Fruit fly (Drosophila melanogaster): ENCODE data around the gene Srp68.

Gene Srp68

dm6 chr3L:9023627-9024026, 48.8 kb downstream of the Srp68 start (continued):
- no peak for TF ChIP-seq en (GFP tag; optimal IDR thresholded peaks at IDR 0.05)
- TF ChIP-seq fru (optimal IDR thresholded peaks at IDR 0.05): no peak
- no peak for TF ChIP-seq amos (GFP tag; IDR thresholded peaks at IDR 0.05; ENCODE audit: partially characterized antibody)
- peak; percentile 65 for TF ChIP-seq CG4424 (GFP tag; optimal IDR thresholded peaks at IDR 0.05)
- TF ChIP-seq Ets65A (GFP tag): peak; percentile 96
- TF ChIP-seq CG15514 (GFP tag; optimal IDR thresholded peaks at IDR 0.05): no peak
- no peak for TF ChIP-seq da (GFP tag; optimal IDR thresholded peaks at IDR 0.05)
- TF ChIP-seq CkIIα-i1 (GFP tag; IDR thresholded peaks at IDR 0.05): no peak
- peak; percentile 87 for TF ChIP-seq ac (GFP tag; optimal IDR thresholded peaks at IDR 0.05)
- no peak for TF ChIP-seq ttk (GFP tag; IDR thresholded peaks at IDR 0.05)
- peak; percentile 53 for TF ChIP-seq CG1792 (GFP tag; optimal IDR thresholded peaks at IDR 0.05)
- TF ChIP-seq CG11093 (GFP tag; IDR thresholded peaks at IDR 0.05): no peak; the same call in 2 of the 3 replicates
- TF ChIP-seq ato (GFP tag; IDR thresholded peaks at IDR 0.05; ENCODE audit: partially characterized antibody): no peak
- peak; percentile 71 for TF ChIP-seq CG6689 (GFP tag; IDR thresholded peaks at IDR 0.05)
- peak in 1 of 2 experiments; percentile 42 for TF ChIP-seq Eip74EF (GFP tag; optimal IDR thresholded peaks at IDR 0.05)
- no peak for TF ChIP-seq CG31365 (tag; optimal IDR thresholded peaks at IDR 0.05)
- TF ChIP-seq C15 (GFP tag; IDR thresholded peaks at IDR 0.05): 0 out of 3 replicates have a peak, but pooled peaks have one; percentile 18
- no peak for TF ChIP-seq CG34376 (GFP tag; optimal IDR thresholded peaks at IDR 0.05)
- TF ChIP-seq Sox100B (GFP tag; optimal IDR thresholded peaks at IDR 0.05): peak; percentile 26
- peak; percentile 58 for TF ChIP-seq CG9609 (GFP tag; optimal IDR thresholded peaks at IDR 0.05)
- TF ChIP-seq shn (GFP tag; optimal IDR thresholded peaks at IDR 0.05): peak; percentile 24
- peak; percentile 60 for TF ChIP-seq CG16863 (GFP tag; optimal IDR thresholded peaks at IDR 0.05)
- no peak for TF ChIP-seq Fer1 (GFP tag; optimal IDR thresholded peaks at IDR 0.05)
- TF ChIP-seq gcm (GFP tag; optimal IDR thresholded peaks at IDR 0.05): peak; percentile 51
- TF ChIP-seq lilli (GFP tag; optimal IDR thresholded peaks at IDR 0.05): peak; percentile 73
- TF ChIP-seq aop (GFP tag; IDR thresholded peaks at IDR 0.05): no peak
- peak; percentile 24; the same call in 1 of the 2 replicates for TF ChIP-seq esg (GFP tag; conservative IDR thresholded peaks at IDR 0.05)
- no peak for TF ChIP-seq yki (optimal IDR thresholded peaks at IDR 0.05)
- TF ChIP-seq zfh2 (GFP tag; optimal IDR thresholded peaks at IDR 0.05): peak; percentile 6
- peak; percentile 49 for TF ChIP-seq pnt (GFP tag; optimal IDR thresholded peaks at IDR 0.05)
- TF ChIP-seq Hey (tag; optimal IDR thresholded peaks at IDR 0.05): no peak
- peak; percentile 97 for TF ChIP-seq sens (GFP tag)
- no peak for TF ChIP-seq gt (GFP tag; IDR thresholded peaks at IDR 0.05)
- no peak for TF ChIP-seq CG13287 (GFP tag; IDR thresholded peaks at IDR 0.05; ENCODE audit: partially characterized antibody)
- TF ChIP-seq wor (GFP tag; IDR thresholded peaks at IDR 0.05): no peak
- TF ChIP-seq stc (GFP tag; IDR thresholded peaks at IDR 0.05): 0 out of 2 replicates have a peak, but pooled peaks have one; percentile 12
- no peak for TF ChIP-seq CG17802 (tag; optimal IDR thresholded peaks at IDR 0.05)
- no peak for TF ChIP-seq CG13123 (GFP tag; optimal IDR thresholded peaks at IDR 0.05)
- TF ChIP-seq nerfin-1 (tag; optimal IDR thresholded peaks at IDR 0.05): peak; percentile 53
- peak; percentile 41 for TF ChIP-seq NK7.1 (GFP tag; optimal IDR thresholded peaks at IDR 0.05)
- TF ChIP-seq Nf-YA (GFP tag; IDR thresholded peaks at IDR 0.05): 0 out of 2 replicates have a peak, but pooled peaks have one; percentile 10
- TF ChIP-seq CG18262 (tag; optimal IDR thresholded peaks at IDR 0.05): peak; percentile 86
- peak; percentile 38 for TF ChIP-seq CG12219 (GFP tag; optimal IDR thresholded peaks at IDR 0.05)
- peak; percentile 61 for TF ChIP-seq CG10462 (GFP tag; optimal IDR thresholded peaks at IDR 0.05)
- peak; percentile 73 for TF ChIP-seq chn (GFP tag; optimal IDR thresholded peaks at IDR 0.05)
- TF ChIP-seq Myb (GFP tag; optimal IDR thresholded peaks at IDR 0.05): peak; percentile 17
- no peak for TF ChIP-seq CG6272 (GFP tag; IDR thresholded peaks at IDR 0.05)
- peak; percentile 35 for TF ChIP-seq CG7786 (GFP tag; optimal IDR thresholded peaks at IDR 0.05)
- TF ChIP-seq Aef1 (GFP tag; IDR thresholded peaks at IDR 0.05): 0 out of 3 replicates have a peak, but pooled peaks have one; percentile 15
- TF ChIP-seq chm (GFP tag; IDR thresholded peaks at IDR 0.05): peak; percentile 41; the same call in 1 of the 2 replicates
- no peak for TF ChIP-seq insv (GFP tag; optimal IDR thresholded peaks at IDR 0.05)
- no peak for TF ChIP-seq CG10321 (GFP tag; IDR thresholded peaks at IDR 0.05)
- no peak for TF ChIP-seq cad (GFP tag; optimal IDR thresholded peaks at IDR 0.05)
